Fruit fly (Drosophila melanogaster) S2 (cell line): ENCODE data around the gene betaNACtes1.

Experiments
- CG8478 ChIP-seq: fragments of >200 bp; optimal IDR thresholded peaks from 2 replicates; lab custom pipeline; 2018
- CTCF ChIP-seq, 2 experiments: fragments of >200 bp; optimal IDR thresholded peaks; 2 replicates each; lab custom pipeline; 2018

DNA sequence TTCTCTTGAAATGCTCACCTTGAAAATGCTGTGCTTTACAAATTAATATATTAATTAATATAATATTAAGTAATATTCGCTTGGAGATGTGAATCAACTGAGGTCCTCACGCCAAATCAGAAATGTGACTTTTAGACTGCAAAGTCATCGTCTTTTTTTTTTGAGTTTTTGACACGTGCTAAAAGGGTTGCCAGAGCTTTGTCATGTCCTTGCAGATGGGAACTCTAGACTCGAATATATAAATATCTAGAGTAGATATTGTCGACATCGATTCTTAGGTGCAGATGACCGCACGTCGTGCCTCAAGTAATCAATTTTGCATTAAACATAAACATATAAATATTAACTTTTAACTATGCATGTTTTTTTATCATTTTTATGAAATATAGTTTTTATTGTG lies at the start of gene betaNACtes1:
- TF ChIP-seq CG8478 (lab: Kevin White, UChicago): no peak
- TF ChIP-seq CTCF (optimal IDR thresholded peaks at IDR 0.05; lab: Kevin White, UChicago): no peak
